Fruit fly (Drosophila melanogaster): ENCODE results near the gene CG33689.

Gene CG33689

dm6 chr3L:16160420-16161069, 39.5 kb upstream of the CG33689 start (continued):
- peak; percentile 12 for TF ChIP-seq salm (tag; optimal IDR thresholded peaks at IDR 0.05)
- TF ChIP-seq yki (optimal IDR thresholded peaks at IDR 0.05) = no peak
- peak; percentile 35 for TF ChIP-seq Asciz (GFP tag; optimal IDR thresholded peaks at IDR 0.05)
- no peak for TF ChIP-seq CG7745 (tag; optimal IDR thresholded peaks at IDR 0.05)
- TF ChIP-seq Sry-β (GFP tag; optimal IDR thresholded peaks at IDR 0.05) = no peak
- peak; percentile 45 for TF ChIP-seq dm (GFP tag; optimal IDR thresholded peaks at IDR 0.05)
- TF ChIP-seq CG2875 (GFP tag; optimal IDR thresholded peaks at IDR 0.05) = no peak
- peak in 1 of 2 experiments; percentile 52 for TF ChIP-seq Pdp1 (GFP tag; optimal IDR thresholded peaks at IDR 0.05)
- peak; percentile 42 for TF ChIP-seq CG12104 (GFP tag; optimal IDR thresholded peaks at IDR 0.05)

dm6 chr3L:16161131-16161530, 38.9 kb upstream of the CG33689 start:
- TF ChIP-seq CG6813 (GFP tag; optimal IDR thresholded peaks at IDR 0.05) = no peak
- peak; percentile 26 for TF ChIP-seq CG10431 (GFP tag; optimal IDR thresholded peaks at IDR 0.05)
- peak; percentile 21 for TF ChIP-seq Med (GFP tag)
- TF ChIP-seq Ada2b (GFP tag; IDR thresholded peaks at IDR 0.05) = no peak
- TF ChIP-seq da (GFP tag; optimal IDR thresholded peaks at IDR 0.05) = no peak
- TF ChIP-seq lilli (GFP tag; optimal IDR thresholded peaks at IDR 0.05) = no peak
- no peak for TF ChIP-seq Taf1 (GFP tag; IDR thresholded peaks at IDR 0.05)
- 0 out of 3 replicates have a peak, but pooled peaks have one; percentile 7 for TF ChIP-seq zen2 (GFP tag; IDR thresholded peaks at IDR 0.05; ENCODE audit: partially characterized antibody)
- TF ChIP-seq CG6689 (GFP tag; IDR thresholded peaks at IDR 0.05) = no peak
- peak; percentile 31 for TF ChIP-seq sug (tag; optimal IDR thresholded peaks at IDR 0.05)
- peak; percentile 45 for TF ChIP-seq ftz-f1 (GFP tag; optimal IDR thresholded peaks at IDR 0.05)
- TF ChIP-seq exex (tag; optimal IDR thresholded peaks at IDR 0.05) = peak; percentile 73
- 0 out of 2 replicates have a peak, but pooled peaks have one; percentile 9 for TF ChIP-seq CG10321 (GFP tag; IDR thresholded peaks at IDR 0.05)
- TF ChIP-seq Tbp (GFP tag; optimal IDR thresholded peaks at IDR 0.05) = no peak
- peak; percentile 12 for TF ChIP-seq sens (GFP tag)
- no peak for TF ChIP-seq MBD-R2 (GFP tag; IDR thresholded peaks at IDR 0.05)
- no peak for TF ChIP-seq D (optimal IDR thresholded peaks at IDR 0.05)
- TF ChIP-seq D (GFP tag; optimal IDR thresholded peaks at IDR 0.05) = no peak

- TF ChIP-seq ac (GFP tag; optimal IDR thresholded peaks at IDR 0.05) (no peak), cg (GFP tag; optimal IDR thresholded peaks at IDR 0.05) (peak; percentile 82), Rx (GFP tag; IDR thresholded peaks at IDR 0.05) (peak; percentile 18; the same call in 1 of the 2 replicates), CG2116 (GFP tag; optimal IDR thresholded peaks at IDR 0.05) (peak; percentile 34), tx (GFP tag; optimal IDR thresholded peaks at IDR 0.05) (peak; percentile 40), CG12744 (GFP tag; optimal IDR thresholded peaks at IDR 0.05) (peak; percentile 23), caup (GFP tag; optimal IDR thresholded peaks at IDR 0.05; ENCODE audit: severe bottlenecking) (peak; percentile 80), CG2129 (GFP tag; IDR thresholded peaks at IDR 0.05; ENCODE audit: partially characterized antibody) (no peak), nerfin-2 (GFP tag; IDR thresholded peaks at IDR 0.05; ENCODE audit: partially characterized antibody) (no peak), CG32772 (GFP tag; IDR thresholded peaks at IDR 0.05) (peak; percentile 57; the same call in 1 of the 2 replicates), CG4404 (GFP tag; IDR thresholded peaks at IDR 0.05) (no peak), D (optimal IDR thresholded peaks at IDR 0.05) (no peak), D (GFP tag; optimal IDR thresholded peaks at IDR 0.05) (peak; percentile 57), CG3847 (GFP tag; IDR thresholded peaks at IDR 0.05) (peak; percentile 67), emc (GFP tag; optimal IDR thresholded peaks at IDR 0.05) (no peak), CG3163 (GFP tag; optimal IDR thresholded peaks at IDR 0.05) (peak; percentile 88), ci (GFP tag; IDR thresholded peaks at IDR 0.05) (peak; percentile 58; the same call in 1 of the 3 replicates), CG32767 (GFP tag; IDR thresholded peaks at IDR 0.05) (peak; percentile 66; the same call in 1 of the 2 replicates), run (tag; optimal IDR thresholded peaks at IDR 0.05) (peak; percentile 23), Hr78 (GFP tag; optimal IDR thresholded peaks at IDR 0.05) (peak in 1 of 2 experiments; percentile 49), gsb-n (tag; optimal IDR thresholded peaks at IDR 0.05) (peak; percentile 27), dan (GFP tag; IDR thresholded peaks at IDR 0.05) (no peak)
Measured at dm6 chr3L:16161847-16162556, 38.0 kb upstream of the CG33689 start.
